Fruit fly (Drosophila melanogaster): ENCODE measurements around the gene Scamp.
A peak's percentile ranks its signal among the peaks of the same experiment; 100 is the strongest.

Gene Scamp

DNA sequence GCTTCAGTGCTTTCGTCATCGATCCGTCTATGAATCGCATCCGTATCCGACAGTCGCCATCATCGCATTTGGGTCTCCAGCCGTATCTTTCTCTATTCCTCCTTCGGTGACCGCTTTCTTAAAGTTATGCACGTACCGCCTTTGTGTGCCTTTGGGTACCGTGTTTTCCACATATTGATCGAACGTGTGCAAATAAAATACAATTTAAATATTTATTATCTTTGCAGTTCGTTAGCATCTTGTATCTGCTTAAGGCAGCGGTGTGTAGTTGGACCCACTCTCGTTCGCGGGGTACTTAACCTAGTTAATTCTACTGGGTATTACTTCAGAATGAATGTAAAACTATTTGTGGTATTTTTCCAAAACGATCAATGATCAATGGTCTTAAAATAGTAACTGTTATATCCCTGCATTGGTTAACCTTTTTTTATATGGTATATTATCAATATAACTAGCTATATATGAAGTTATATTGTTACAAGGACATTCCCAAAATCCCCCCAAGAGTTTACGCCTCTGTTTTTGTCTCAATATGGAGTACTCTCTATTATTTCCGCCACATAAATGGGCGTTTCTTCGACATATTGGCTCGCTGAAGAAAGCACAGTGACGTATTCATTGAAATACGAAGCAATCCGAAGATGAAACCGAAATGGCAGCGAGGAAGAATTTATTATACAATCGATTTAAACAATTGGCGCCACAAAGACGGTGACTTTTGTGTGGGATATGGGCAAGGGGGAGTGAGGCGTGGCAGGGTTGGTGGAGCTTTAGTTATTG is 46.1 kb upstream of the Scamp start:
- TF ChIP-seq D1 (tag; optimal IDR thresholded peaks at IDR 0.05) (no peak), gl (tag; optimal IDR thresholded peaks at IDR 0.05) (no peak), CG10348 (GFP tag; IDR thresholded peaks at IDR 0.05) (no peak), rn (GFP tag; IDR thresholded peaks at IDR 0.05) (no peak), CG32121 (GFP tag; IDR thresholded peaks at IDR 0.05) (no peak), Pif1B (GFP tag; optimal IDR thresholded peaks at IDR 0.05) (no peak), CG12605 (GFP tag; IDR thresholded peaks at IDR 0.05) (no peak), Ets98B (GFP tag; IDR thresholded peaks at IDR 0.05) (no peak), EcR (GFP tag; optimal IDR thresholded peaks at IDR 0.05) (no peak), CG17806 (tag; optimal IDR thresholded peaks at IDR 0.05) (no peak)

DNA sequence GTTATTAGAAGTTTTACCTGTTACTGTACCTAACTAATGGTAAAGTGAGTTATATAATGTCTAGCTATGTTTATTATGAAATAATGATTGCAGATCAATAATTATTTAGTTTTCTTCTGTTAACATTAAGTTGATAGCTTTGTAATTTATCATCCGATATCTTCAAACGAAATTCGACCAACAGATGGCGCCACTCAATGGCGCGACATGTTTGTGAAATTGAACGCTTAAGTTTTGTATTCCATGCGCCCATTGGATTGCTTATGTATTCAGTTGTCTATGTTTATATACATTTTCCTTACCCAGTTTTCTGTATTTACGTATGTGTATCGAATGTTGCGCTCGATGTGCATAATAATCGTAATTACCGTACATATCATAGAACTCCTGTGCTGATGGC is 40.8 kb upstream of the Scamp start:
- TF ChIP-seq CG10348 (GFP tag; IDR thresholded peaks at IDR 0.05) (no peak), CG34367 (tag; optimal IDR thresholded peaks at IDR 0.05) (no peak), Snoo (tag; optimal IDR thresholded peaks at IDR 0.05) (no peak), EcR (GFP tag; optimal IDR thresholded peaks at IDR 0.05) (no peak), CG13204 (GFP tag; optimal IDR thresholded peaks at IDR 0.05) (no peak), CG9948 (tag; optimal IDR thresholded peaks at IDR 0.05) (no peak), rn (GFP tag; IDR thresholded peaks at IDR 0.05) (no peak)

DNA sequence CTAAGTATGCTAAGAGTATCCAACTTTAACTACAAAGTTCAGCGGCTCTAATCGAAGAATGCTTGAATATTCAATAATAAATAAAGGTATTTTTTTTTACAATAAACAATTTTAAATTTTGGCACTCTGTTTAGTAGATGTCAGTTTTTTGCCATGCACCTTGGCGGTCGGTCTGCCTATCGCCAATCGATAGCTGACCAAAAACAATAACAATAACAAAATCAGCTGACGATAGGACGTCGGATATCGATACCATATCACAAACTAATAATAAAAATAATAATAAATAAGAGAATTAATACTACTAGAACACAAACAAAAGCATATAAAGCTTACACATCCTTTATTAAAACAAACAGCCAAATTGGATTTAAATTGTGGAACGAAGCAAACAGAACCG is 37.0 kb upstream of the Scamp start, which contains the start of gene Gmap:
Gene Gmap, plus strand, starts transcription at position 241 of the 400 bp plus-strand sequence.
- TF ChIP-seq CG10348 (GFP tag; IDR thresholded peaks at IDR 0.05) (no peak), CG9948 (tag; optimal IDR thresholded peaks at IDR 0.05) (no peak), Ets98B (GFP tag; IDR thresholded peaks at IDR 0.05) (no peak), CG12605 (GFP tag; IDR thresholded peaks at IDR 0.05) (no peak), CG4496 (GFP tag; IDR thresholded peaks at IDR 0.05) (no peak), Pif1B (GFP tag; optimal IDR thresholded peaks at IDR 0.05) (no peak), Snoo (tag; optimal IDR thresholded peaks at IDR 0.05) (no peak)

DNA sequence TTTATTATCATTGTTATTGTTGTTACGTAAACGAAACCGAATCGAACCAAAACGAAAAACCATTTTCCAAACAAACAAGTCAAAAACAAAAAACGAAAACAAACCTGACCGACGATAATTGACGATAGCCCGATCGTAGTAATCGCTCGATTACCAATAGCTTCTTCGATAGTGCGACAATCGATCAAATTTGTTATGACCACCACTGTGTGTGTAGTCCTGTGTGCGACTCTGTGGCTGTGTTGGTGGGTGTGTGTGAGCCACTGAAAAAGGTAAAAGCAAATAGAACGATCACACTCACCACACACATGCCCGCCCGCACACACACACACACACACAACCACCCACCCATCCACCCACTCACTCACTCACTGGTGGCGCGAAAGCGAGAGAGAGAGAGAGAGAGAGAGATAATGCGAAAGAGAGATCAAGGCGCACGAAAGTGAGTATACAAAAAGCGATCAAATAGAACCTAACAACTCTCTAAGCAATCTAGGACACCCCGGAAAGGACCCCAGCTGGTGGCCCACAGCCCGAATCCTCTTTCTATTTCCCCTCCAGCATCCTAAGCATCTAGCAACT is 34.9 kb upstream of the Scamp start:
- TF ChIP-seq fd96Ca (GFP tag; IDR thresholded peaks at IDR 0.05): no peak

DNA sequence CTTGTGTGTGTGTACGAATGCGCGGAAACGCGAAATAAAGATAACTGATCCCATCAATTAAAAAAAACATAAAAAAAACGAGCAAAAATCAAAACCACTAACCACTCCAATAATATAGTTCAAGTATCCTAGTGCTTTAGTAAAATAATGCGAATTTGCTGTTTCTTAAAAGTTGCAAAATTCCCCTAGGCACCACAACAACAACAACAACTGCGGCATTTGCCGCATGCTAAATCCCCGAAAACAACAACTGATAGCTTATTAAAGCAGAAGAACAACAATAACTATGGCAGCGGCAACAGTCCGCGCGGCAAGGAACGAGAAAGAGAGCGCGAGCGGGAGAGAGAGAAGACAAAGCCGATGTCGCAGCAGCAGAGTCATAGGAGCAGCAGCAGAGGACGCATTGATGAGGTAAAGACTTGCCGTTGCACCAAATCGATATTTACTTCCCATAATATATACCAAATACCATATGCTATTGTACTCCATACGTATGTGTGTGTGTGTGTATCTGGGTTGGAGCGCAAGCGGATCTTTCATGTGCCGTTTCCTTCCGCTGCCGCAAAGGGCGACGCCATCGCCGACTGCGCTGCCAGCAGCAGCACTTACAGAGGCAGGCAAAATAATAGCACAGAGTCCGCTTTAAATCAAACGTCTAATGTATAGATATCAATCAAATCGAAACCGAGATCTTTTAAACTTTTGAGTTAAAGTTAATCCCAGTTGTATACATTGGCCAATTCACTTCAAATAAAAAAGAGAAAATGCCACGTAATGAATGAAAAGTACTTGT is 33.5 kb upstream of the Scamp start:
- TF ChIP-seq Pif1B (GFP tag; optimal IDR thresholded peaks at IDR 0.05): no peak
- peak; percentile 16 for TF ChIP-seq CG13204 (GFP tag; optimal IDR thresholded peaks at IDR 0.05)

DNA sequence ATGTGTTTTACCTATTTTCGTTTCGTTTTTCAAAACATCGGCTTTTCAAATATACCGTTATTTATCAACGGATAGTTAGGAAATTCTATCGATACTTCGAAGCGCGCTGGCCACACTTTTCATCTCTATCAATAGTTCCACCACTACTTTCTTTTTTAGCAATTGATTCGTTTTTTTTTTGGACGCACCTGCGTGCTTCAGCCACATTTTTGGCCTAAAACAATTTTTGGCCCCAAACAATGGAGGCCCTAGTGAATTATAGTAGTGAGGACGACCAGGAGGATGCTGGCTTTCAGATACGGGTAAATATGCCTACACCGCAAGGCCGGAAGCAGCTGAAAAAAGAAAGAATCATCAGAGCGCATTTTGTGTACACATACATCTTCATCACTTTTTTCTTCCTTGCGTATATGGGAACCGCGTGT is 32.6 kb upstream of the Scamp start, which contains the start of gene CG6340:
Gene CG6340, plus strand, starts transcription at position 139 of the 425 bp plus-strand sequence.
- TF ChIP-seq CG32121 (GFP tag; IDR thresholded peaks at IDR 0.05): no peak
- TF ChIP-seq CG9948 (tag; optimal IDR thresholded peaks at IDR 0.05): no peak
- no peak for TF ChIP-seq D1 (tag; optimal IDR thresholded peaks at IDR 0.05)
- 0 out of 3 replicates have a peak, but pooled peaks have one; percentile 18 for TF ChIP-seq CG4496 (GFP tag; IDR thresholded peaks at IDR 0.05)
- TF ChIP-seq Pif1B (GFP tag; optimal IDR thresholded peaks at IDR 0.05): no peak
- no peak for TF ChIP-seq CG34367 (tag; optimal IDR thresholded peaks at IDR 0.05)
- TF ChIP-seq Pif1A (GFP tag; optimal IDR thresholded peaks at IDR 0.05): no peak
- TF ChIP-seq rn (GFP tag; IDR thresholded peaks at IDR 0.05): no peak
- TF ChIP-seq CG13204 (GFP tag; optimal IDR thresholded peaks at IDR 0.05): no peak
- TF ChIP-seq CG8159 (tag; optimal IDR thresholded peaks at IDR 0.05): peak; percentile 37
- no peak for TF ChIP-seq CG12605 (GFP tag; IDR thresholded peaks at IDR 0.05)
- no peak for TF ChIP-seq CG14655 (GFP tag; optimal IDR thresholded peaks at IDR 0.05)
- TF ChIP-seq CG15710 (tag; optimal IDR thresholded peaks at IDR 0.05): peak; percentile 17
- no peak for TF ChIP-seq Snoo (tag; optimal IDR thresholded peaks at IDR 0.05)
- TF ChIP-seq Ets98B (GFP tag; IDR thresholded peaks at IDR 0.05): no peak
- no peak for TF ChIP-seq CG17806 (tag; optimal IDR thresholded peaks at IDR 0.05)
- TF ChIP-seq EcR (GFP tag; optimal IDR thresholded peaks at IDR 0.05): no peak
- no peak for TF ChIP-seq gl (tag; optimal IDR thresholded peaks at IDR 0.05)
- peak; percentile 6 for TF ChIP-seq CG8301 (tag; optimal IDR thresholded peaks at IDR 0.05)
- TF ChIP-seq CG10348 (GFP tag; IDR thresholded peaks at IDR 0.05): no peak
- no peak for TF ChIP-seq fd96Ca (GFP tag; IDR thresholded peaks at IDR 0.05)

DNA sequence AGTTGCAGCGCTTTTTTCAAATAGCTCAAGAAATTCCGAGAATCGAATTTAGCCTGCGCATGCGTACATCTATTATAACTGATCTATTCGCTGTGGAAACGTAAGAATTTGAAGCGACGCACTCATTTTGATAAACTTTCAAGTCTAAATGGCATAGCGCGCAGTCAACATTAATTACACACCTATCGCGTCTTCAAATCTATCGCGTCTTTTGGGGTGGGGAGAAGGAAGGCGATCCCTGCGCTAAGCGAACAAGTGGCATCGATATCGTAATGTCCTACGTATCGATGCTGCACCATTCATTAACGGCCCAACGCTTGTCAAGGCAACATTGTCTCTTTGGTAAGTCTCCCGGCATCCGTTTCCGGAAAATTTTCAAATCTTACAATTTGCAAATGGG is 26.1 kb upstream of the Scamp start, which contains the start of gene CG6324:
Gene CG6324, plus strand, starts transcription at position 301 of the 400 bp plus-strand sequence.
- TF ChIP-seq Snoo (tag; optimal IDR thresholded peaks at IDR 0.05) (no peak), CG15710 (tag; optimal IDR thresholded peaks at IDR 0.05) (no peak), CG9948 (tag; optimal IDR thresholded peaks at IDR 0.05) (no peak), CG32121 (GFP tag; IDR thresholded peaks at IDR 0.05) (no peak), EcR (GFP tag; optimal IDR thresholded peaks at IDR 0.05) (no peak), rn (GFP tag; IDR thresholded peaks at IDR 0.05) (no peak), Pif1A (GFP tag; optimal IDR thresholded peaks at IDR 0.05) (no peak)

Data from whole organism, pupa.